Worm (Caenorhabditis elegans) whole organism, young adult: ENCODE data around the gene mrps-18B.

Experiments used
- F39B2.1 ChIP-seq: fragments of 200-800 bp; sonication (Bioruptor generic); IDR thresholded peaks from 2 replicates; pipeline ENCODE4 v1.3.6; 2022; ENCODE audit warnings: missing genetic modification reagents, missing genetic modification characterization, missing compliant biosample characterization
- F55B11.4 ChIP-seq: sonication (generic microtip); optimal IDR thresholded peaks from 2 replicates; lab custom pipeline; 2016; ENCODE audit warnings: missing compliant biosample characterization, missing genetic modification characterization, borderline replicate concordance; ENCODE audit not compliant: insufficient read depth
- T26A5.8 ChIP-seq: sonication (generic microtip); optimal IDR thresholded peaks from 2 replicates; lab custom pipeline; 2016; ENCODE audit warnings: missing genetic modification characterization, missing compliant biosample characterization
- Y53G8AR.9 ChIP-seq: fragments of 200-800 bp; sonication (Bioruptor generic); conservative IDR thresholded peaks from 2 replicates; pipeline ENCODE4 v1.3.6; 2022; ENCODE audit warnings: missing genetic modification reagents, missing genetic modification characterization, missing compliant biosample characterization
- Y95B8A.8 ChIP-seq: fragments of 200-800 bp; sonication (Bioruptor generic); IDR thresholded peaks from 2 replicates; pipeline ENCODE4 v1.3.6; 2022; ENCODE audit warnings: missing genetic modification reagents, missing genetic modification characterization, missing compliant biosample characterization
- ccch-3 ChIP-seq: fragments of 200-800 bp; sonication (Bioruptor generic); optimal IDR thresholded peaks from 2 replicates; lab custom pipeline; 2018; ENCODE audit warnings: mild to moderate bottlenecking, missing genetic modification characterization, missing compliant biosample characterization
- cebp-1 ChIP-seq, 2 experiments: fragments of 200-800 bp in 1 of 2; sonication (Bioruptor generic) in 1 of 2; sonication (generic microtip) in 1 of 2; IDR thresholded peaks in 1 of 2; optimal IDR thresholded peaks in 1 of 2; 2 replicates each; pipeline versions ENCODE4 v1.3.6 to Lab custom; 2017 to 2022; ENCODE audit warnings: missing compliant biosample characterization in 2 of 2, missing genetic modification characterization in 2 of 2, mild to moderate bottlenecking in 1 of 2, missing genetic modification reagents in 1 of 2, moderate library complexity in 1 of 2
- die-1 ChIP-seq: sonication (generic microtip); optimal IDR thresholded peaks from 2 replicates; lab custom pipeline; 2016; ENCODE audit warnings: missing genotype, mild to moderate bottlenecking, missing genetic modification characterization, missing compliant biosample characterization
- dox-1 ChIP-seq: fragments of 200-800 bp; sonication (Bioruptor generic); IDR thresholded peaks from 2 replicates; pipeline ENCODE4 v1.3.6; 2022; ENCODE audit warnings: missing genetic modification reagents, missing genetic modification characterization, missing compliant biosample characterization
- dpff-1 ChIP-seq: sonication (generic microtip); optimal IDR thresholded peaks from 2 replicates; lab custom pipeline; 2017; ENCODE audit warnings: mild to moderate bottlenecking, missing genetic modification characterization, missing compliant biosample characterization
- egl-18 ChIP-seq: fragments of 200-800 bp; sonication (Bioruptor generic); IDR thresholded peaks from 2 replicates; pipeline ENCODE4 v1.3.6; 2022; ENCODE audit warnings: missing genetic modification reagents, missing genetic modification characterization, missing compliant biosample characterization
- egrh-3 ChIP-seq: fragments of 200-800 bp; sonication (Bioruptor generic); IDR thresholded peaks from 2 replicates; pipeline ENCODE4 v1.3.6; 2022; ENCODE audit warnings: missing genetic modification reagents, missing genetic modification characterization, missing compliant biosample characterization
- fkh-3 ChIP-seq: sonication (generic microtip); optimal IDR thresholded peaks from 2 replicates; lab custom pipeline; 2016; ENCODE audit warnings: mild to moderate bottlenecking, missing genetic modification characterization, missing compliant biosample characterization
- him-1 ChIP-seq: sonication (generic microtip); optimal IDR thresholded peaks from 2 replicates; lab custom pipeline; 2016; ENCODE audit warnings: missing genotype, missing genetic modification reagents, missing genetic modification characterization, missing compliant biosample characterization
- hlh-26 ChIP-seq: fragments of 200-800 bp; sonication (Bioruptor generic); conservative IDR thresholded peaks from 2 replicates; pipeline ENCODE4 v1.3.6; 2022; ENCODE audit warnings: missing genetic modification reagents, missing genetic modification characterization, missing compliant biosample characterization
- hsf-1 ChIP-seq: fragments of 200-800 bp; sonication (Bioruptor generic); IDR thresholded peaks from 2 replicates; pipeline ENCODE4 v1.3.6; 2022; ENCODE audit warnings: missing genetic modification reagents, missing genetic modification characterization, missing compliant biosample characterization
- lag-1 ChIP-seq: fragments of 200-800 bp; sonication (Bioruptor generic); IDR thresholded peaks from 2 replicates; pipeline ENCODE4 v1.3.6; 2022; ENCODE audit warnings: missing genetic modification reagents, missing genetic modification characterization, missing compliant biosample characterization
- let-607 ChIP-seq, 2 experiments: fragments of 200-800 bp in 1 of 2; sonication (Bioruptor generic) in 1 of 2; sonication (generic microtip) in 1 of 2; optimal IDR thresholded peaks; 2 replicates each; lab custom pipeline; 2016 to 2018; ENCODE audit warnings: mild to moderate bottlenecking in 2 of 2, missing compliant biosample characterization in 2 of 2, missing genetic modification characterization in 2 of 2, moderate library complexity in 2 of 2, missing genotype in 1 of 2
- lin-26 ChIP-seq: fragments of 200-800 bp; sonication (Bioruptor generic); IDR thresholded peaks from 2 replicates; pipeline ENCODE4 v1.3.6; 2022; ENCODE audit warnings: missing genetic modification reagents, missing genetic modification characterization, missing compliant biosample characterization
- lin-35 ChIP-seq, 3 experiments: fragments of 150-350 bp in 2 of 3; sonication (generic microtip) in 1 of 3; optimal IDR thresholded peaks; 2 replicates each; lab custom pipeline; 2014 to 2018; ENCODE audit warnings: missing biosample characterization in 3 of 3, missing genetic modification characterization in 3 of 3, missing genetic modification reagents in 3 of 3
- lsy-27 ChIP-seq: sonication (generic microtip); optimal IDR thresholded peaks from 2 replicates; lab custom pipeline; 2017; ENCODE audit warnings: missing genetic modification characterization, mild to moderate bottlenecking, missing compliant biosample characterization, antibody characterized with exemption, missing genotype, borderline replicate concordance; ENCODE audit not compliant: insufficient read depth
- madf-3 ChIP-seq: fragments of 200-800 bp; sonication (Bioruptor generic); IDR thresholded peaks from 2 replicates; pipeline ENCODE4 v1.3.6; 2022; ENCODE audit warnings: missing genetic modification reagents, missing genetic modification characterization, missing compliant biosample characterization
- madf-6 ChIP-seq: fragments of 200-800 bp; sonication (Bioruptor generic); IDR thresholded peaks from 2 replicates; pipeline ENCODE4 v1.3.6; 2022; ENCODE audit warnings: missing genetic modification reagents, missing genetic modification characterization, missing compliant biosample characterization
- mel-28 ChIP-seq: sonication (generic microtip); optimal IDR thresholded peaks from 2 replicates; lab custom pipeline; 2016; ENCODE audit warnings: borderline replicate concordance, mild to moderate bottlenecking, missing genetic modification characterization, missing compliant biosample characterization
- mxl-1 ChIP-seq: sonication (generic microtip); optimal IDR thresholded peaks from 2 replicates; lab custom pipeline; 2016; ENCODE audit warnings: missing genetic modification characterization, missing compliant biosample characterization
- nfya-2 ChIP-seq: fragments of 200-800 bp; sonication (Bioruptor generic); IDR thresholded peaks from 2 replicates; pipeline ENCODE4 v1.3.6; 2022; ENCODE audit warnings: missing genetic modification reagents, missing genetic modification characterization, missing compliant biosample characterization
- nhr-80 ChIP-seq: sonication (generic microtip); optimal IDR thresholded peaks from 2 replicates; lab custom pipeline; 2016; ENCODE audit warnings: missing genetic modification characterization, missing compliant biosample characterization
- pbrm-1 ChIP-seq: fragments of 200-800 bp; sonication (Bioruptor generic); IDR thresholded peaks from 2 replicates; pipeline ENCODE4 v1.3.6; 2022; ENCODE audit warnings: missing genetic modification reagents, missing genetic modification characterization, missing compliant biosample characterization
- pha-4 ChIP-seq: fragments of 150-350 bp; sonication (generic microtip); optimal IDR thresholded peaks from 2 replicates; lab custom pipeline; 2014; ENCODE audit warnings: missing biosample characterization, missing genetic modification reagents, missing genetic modification characterization
- rcor-1 ChIP-seq: fragments of 200-800 bp; sonication (Bioruptor generic); IDR thresholded peaks from 2 replicates; pipeline ENCODE4 v1.3.6; 2022; ENCODE audit warnings: missing genetic modification reagents, missing genetic modification characterization, missing compliant biosample characterization
- snpc-1.3 ChIP-seq: sonication (generic microtip); optimal IDR thresholded peaks from 2 replicates; lab custom pipeline; 2017; ENCODE audit warnings: missing genetic modification characterization, mild to moderate bottlenecking, missing compliant biosample characterization, antibody characterized with exemption, moderate library complexity, missing genotype, missing genetic modification reagents; ENCODE audit not compliant: insufficient read depth
- sptf-2 ChIP-seq: fragments of 200-800 bp; sonication (Bioruptor generic); optimal IDR thresholded peaks from 2 replicates; lab custom pipeline; 2018; ENCODE audit warnings: mild to moderate bottlenecking, missing genetic modification characterization, missing compliant biosample characterization
- unc-62 ChIP-seq: fragments of 150-350 bp; optimal IDR thresholded peaks from 2 replicates; lab custom pipeline; 2014; ENCODE audit warnings: missing biosample characterization, missing genetic modification reagents, missing genetic modification characterization
- zfh-2 ChIP-seq: fragments of 200-800 bp; sonication (Bioruptor generic); conservative IDR thresholded peaks from 2 replicates; pipeline ENCODE4 v1.3.6; 2022; ENCODE audit warnings: missing genetic modification reagents, missing genetic modification characterization, missing compliant biosample characterization
- ztf-26 ChIP-seq: sonication (generic microtip); optimal IDR thresholded peaks from 2 replicates; lab custom pipeline; 2017; ENCODE audit warnings: missing genetic modification characterization, missing compliant biosample characterization
- ztf-3 ChIP-seq: fragments of 200-800 bp; sonication (Bioruptor generic); optimal IDR thresholded peaks from 2 replicates; lab custom pipeline; 2018; ENCODE audit warnings: mild to moderate bottlenecking, missing genetic modification characterization, missing compliant biosample characterization
- ztf-6 ChIP-seq: fragments of 200-800 bp; sonication (Bioruptor generic); IDR thresholded peaks from 2 replicates; pipeline ENCODE4 v1.3.6; 2022; ENCODE audit warnings: missing genetic modification reagents, missing genetic modification characterization, missing compliant biosample characterization

Gene mrps-18B

ce11 chrII:8551100-8551499 lies 25.6 kb downstream of the mrps-18B start:
- TF ChIP-seq nhr-80 (tag; lab: Kevin White, UChicago): no peak
- TF ChIP-seq F55B11.4 (tag; lab: Kevin White, UChicago): no peak
- no peak for TF ChIP-seq him-1 (tag; lab: Kevin White, UChicago)
- TF ChIP-seq dpff-1 (tag; lab: Kevin White, UChicago): no peak
- no peak for TF ChIP-seq T26A5.8
- TF ChIP-seq dox-1 (GFP tag; lab: Robert Waterston, UW): no peak
- no peak for TF ChIP-seq ccch-3 (GFP tag; lab: Kevin White, UChicago)
- no peak for TF ChIP-seq pbrm-1
- no peak for TF ChIP-seq lin-26 (GFP tag; lab: Robert Waterston, UW)
- no peak for TF ChIP-seq die-1
- TF ChIP-seq snpc-1.3 (tag; lab: Kevin White, UChicago): no peak
- no peak for TF ChIP-seq madf-6 (GFP tag; lab: Robert Waterston, UW)
- TF ChIP-seq mel-28: no peak
- TF ChIP-seq rcor-1 (GFP tag; lab: Robert Waterston, UW): no peak
- no peak for TF ChIP-seq ztf-26
- TF ChIP-seq, all 124 proteins: peak for 0

- TF ChIP-seq madf-6 (GFP tag; lab: Robert Waterston, UW) (no peak), let-607 (tag; optimal IDR thresholded peaks at IDR 0.05; lab: Kevin White, UChicago) (no peak), F55B11.4 (tag; lab: Kevin White, UChicago) (no peak), F39B2.1 (GFP tag; lab: Robert Waterston, UW) (no peak), lin-35 (GFP tag; optimal IDR thresholded peaks at IDR 0.05; lab: Kevin White, UChicago) (no peak), Y95B8A.8 (GFP tag; lab: Robert Waterston, UW) (no peak)
These were observed 29.1 kb downstream of the mrps-18B start for ce11 chrII:8554568-8554967.

DNA sequence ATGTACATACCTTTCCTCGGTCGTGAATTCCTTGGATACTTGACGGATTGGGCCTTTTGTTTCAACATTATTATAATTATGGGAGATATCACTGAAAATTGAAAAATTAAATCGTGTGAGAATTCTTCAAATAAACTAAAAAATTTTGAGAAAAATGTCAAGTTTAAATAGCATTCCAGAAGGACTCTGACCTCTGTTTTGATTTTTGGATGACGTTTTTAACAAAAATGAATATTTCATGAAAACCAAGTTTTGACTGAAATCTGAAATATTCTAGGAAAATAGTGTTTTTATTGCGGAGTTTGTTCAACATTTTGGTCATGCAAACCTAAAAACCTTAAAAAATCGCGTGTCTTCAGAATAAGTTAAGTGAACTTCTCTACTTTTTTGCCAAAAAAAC lies 30.7 kb downstream of the mrps-18B start, which contains the start of gene glb-27:
TSS of gene glb-27 (minus strand) at position 101 of the 400 bp plus-strand sequence.
- no peak for TF ChIP-seq hlh-26
- no peak for TF ChIP-seq egl-18 (GFP tag; lab: Robert Waterston, UW)
- TF ChIP-seq pha-4 (tag; lab: Kevin White, UChicago): no peak
- no peak for TF ChIP-seq lag-1
- no peak for TF ChIP-seq unc-62 (GFP tag; lab: Kevin White, UChicago)
- no peak for TF ChIP-seq nfya-2 (GFP tag; lab: Robert Waterston, UW)
- no peak for TF ChIP-seq ztf-3 (GFP tag; lab: Kevin White, UChicago)
- TF ChIP-seq ztf-6 (GFP tag; lab: Robert Waterston, UW): no peak
- TF ChIP-seq, all 124 proteins: peak for 0

DNA sequence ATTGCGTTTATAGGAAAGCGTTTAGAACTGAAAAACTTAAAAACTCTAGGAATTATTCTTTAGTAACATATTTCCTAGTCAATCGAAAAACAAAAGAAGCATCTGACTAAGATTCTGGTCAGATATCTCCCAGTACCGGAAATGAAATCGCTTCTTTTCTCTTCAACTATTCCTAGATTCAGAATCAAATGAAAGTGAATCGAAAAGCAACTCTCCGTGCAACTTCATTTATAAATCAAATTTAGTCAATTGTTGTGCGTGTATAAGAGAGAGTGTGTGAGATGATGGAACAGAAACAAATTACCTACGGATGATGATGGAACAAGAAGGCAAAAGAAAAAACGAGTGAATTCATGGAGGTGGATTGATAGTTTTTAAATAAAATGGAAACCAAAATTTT lies 33.7 kb downstream of the mrps-18B start:
- TF ChIP-seq Y53G8AR.9 (GFP tag; lab: Robert Waterston, UW) (no peak), cebp-1 (GFP tag; IDR thresholded peaks at IDR 0.05; lab: Robert Waterston, UW) (no peak), cebp-1 (tag; optimal IDR thresholded peaks at IDR 0.05; lab: Kevin White, UChicago) (no peak), sptf-2 (GFP tag; lab: Kevin White, UChicago) (no peak), madf-3 (GFP tag; lab: Robert Waterston, UW) (no peak), T26A5.8 (no peak), fkh-3 (tag; lab: Kevin White, UChicago) (no peak), lsy-27 (tag; lab: Kevin White, UChicago) (no peak), zfh-2 (GFP tag; lab: Robert Waterston, UW) (no peak), egrh-3 (GFP tag; lab: Robert Waterston, UW) (no peak), Y95B8A.8 (GFP tag; lab: Robert Waterston, UW) (no peak), hsf-1 (GFP tag; lab: Robert Waterston, UW) (no peak), mxl-1 (tag; lab: Kevin White, UChicago) (no peak)
